Worm (Caenorhabditis elegans): ENCODE measurements around the gene ZK856.18.

DNA sequence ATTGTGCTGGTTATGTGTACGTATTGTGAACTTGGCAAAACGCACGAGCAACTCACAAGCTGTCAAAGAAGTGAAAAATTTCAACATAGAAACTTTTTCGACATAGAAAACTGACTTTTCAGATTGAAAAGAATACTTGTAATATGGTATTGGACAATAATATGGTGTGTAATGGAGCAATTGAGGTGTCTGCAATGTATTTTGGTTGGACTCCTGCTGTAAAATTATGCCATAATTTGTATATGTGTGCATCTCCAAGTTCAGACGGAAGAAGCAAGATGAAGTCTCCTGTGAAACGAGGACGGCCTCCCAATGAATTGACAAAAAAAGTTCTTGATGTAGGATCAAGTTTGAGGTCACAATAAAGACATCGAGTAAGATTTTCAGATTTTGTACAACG, 2.0 kb downstream of the ZK856.18 start:
- no peak for TF ChIP-seq fkh-10 (GFP tag; optimal IDR thresholded peaks at IDR 0.05)
- no peak for TF ChIP-seq arid-1 (GFP tag; conservative IDR thresholded peaks at IDR 0.05)
- no peak for TF ChIP-seq nhr-25 (tag; optimal IDR thresholded peaks at IDR 0.05; ENCODE audit: borderline replicate concordance, insufficient read depth)
- no peak for TF ChIP-seq ZK337.2 (GFP tag; IDR thresholded peaks at IDR 0.05)
- TF ChIP-seq zfp-2 (tag; optimal IDR thresholded peaks at IDR 0.05) = no peak
- TF ChIP-seq lim-7 (GFP tag; IDR thresholded peaks at IDR 0.05) = no peak
- no peak for TF ChIP-seq zip-11 (GFP tag; IDR thresholded peaks at IDR 0.05)
- no peak for TF ChIP-seq mdl-1 (tag; optimal IDR thresholded peaks at IDR 0.05)
- no peak for TF ChIP-seq nhr-77 (tag; optimal IDR thresholded peaks at IDR 0.05)
- no peak for TF ChIP-seq pqm-1 (tag; optimal IDR thresholded peaks at IDR 0.05)

All from whole organism, L4 larva.